Worm (Caenorhabditis elegans): Measurements from ENCODE around the gene irld-1.

irld-1 gene

ce11 chrV:4375807-4376564 lies 39.4 kb downstream of the irld-1 start, which contains the start of gene F32D1.7:
Gene F32D1.7, minus strand, starts transcription at chrV:4376173.
- TF ChIP-seq ham-2 (GFP tag; optimal IDR thresholded peaks at IDR 0.05) = no peak
- no peak for TF ChIP-seq mls-2 (tag; optimal IDR thresholded peaks at IDR 0.05)
- no peak for TF ChIP-seq lin-32 (GFP tag; optimal IDR thresholded peaks at IDR 0.05)
- no peak for TF ChIP-seq nhr-12 (tag; optimal IDR thresholded peaks at IDR 0.05)
- TF ChIP-seq sem-2 (GFP tag; optimal IDR thresholded peaks at IDR 0.05) = no peak
- no peak for TF ChIP-seq elt-3 (tag; optimal IDR thresholded peaks at IDR 0.05)
- no peak for TF ChIP-seq drap-1 (GFP tag; optimal IDR thresholded peaks at IDR 0.05)
- no peak for TF ChIP-seq ztf-11 (tag; optimal IDR thresholded peaks at IDR 0.05)
- TF ChIP-seq blmp-1 (tag; optimal IDR thresholded peaks at IDR 0.05) = no peak
- TF ChIP-seq mab-5 (tag; optimal IDR thresholded peaks at IDR 0.05) = no peak
- no peak for TF ChIP-seq bed-3 (GFP tag; optimal IDR thresholded peaks at IDR 0.05)
- TF ChIP-seq ceh-83 (GFP tag; optimal IDR thresholded peaks at IDR 0.05) = no peak
- TF ChIP-seq unc-39 (tag; optimal IDR thresholded peaks at IDR 0.05) = no peak
- TF ChIP-seq zip-8 (tag; optimal IDR thresholded peaks at IDR 0.05) = no peak
- TF ChIP-seq mep-1 (tag; optimal IDR thresholded peaks at IDR 0.05) = no peak
- TF ChIP-seq ceh-43 (GFP tag; optimal IDR thresholded peaks at IDR 0.05) = no peak
- TF ChIP-seq nhr-28 (tag; optimal IDR thresholded peaks at IDR 0.05) = no peak
- TF ChIP-seq nhr-2 (tag; optimal IDR thresholded peaks at IDR 0.05) = no peak
- TF ChIP-seq lsy-2 (tag; optimal IDR thresholded peaks at IDR 0.05) = no peak

DNA sequence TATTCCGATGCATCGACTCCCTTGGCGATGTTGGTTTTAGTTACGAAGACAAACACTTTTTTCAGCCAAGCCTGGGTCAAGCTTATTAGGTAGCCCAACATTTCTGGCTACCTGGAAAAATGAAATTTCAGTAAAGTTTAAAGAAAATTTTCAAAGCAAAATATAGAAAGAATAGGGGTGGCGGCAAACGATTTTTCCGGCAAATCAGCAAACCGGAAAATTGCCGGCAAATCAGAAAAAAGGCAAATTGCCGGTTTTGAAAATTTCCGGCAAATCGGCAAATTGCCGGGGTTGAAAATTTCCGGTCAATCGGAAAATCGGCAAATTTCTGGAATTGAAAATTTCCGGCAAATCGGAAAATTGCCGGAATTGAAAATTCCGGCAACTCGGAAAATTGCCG lies 41.1 kb downstream of the irld-1 start, which contains the start of gene F32D1.8:
TSS of gene F32D1.8 (minus strand) at position 101 of the 400 bp plus-strand sequence.
- TF ChIP-seq zip-8 (tag; optimal IDR thresholded peaks at IDR 0.05) (no peak), ces-1 (GFP tag; optimal IDR thresholded peaks at IDR 0.05) (no peak), nhr-237 (tag; optimal IDR thresholded peaks at IDR 0.05) (no peak), pha-4 (tag; optimal IDR thresholded peaks at IDR 0.05) (no peak), nhr-12 (tag; optimal IDR thresholded peaks at IDR 0.05) (no peak), nhr-28 (tag; optimal IDR thresholded peaks at IDR 0.05) (no peak), flh-1 (GFP tag; optimal IDR thresholded peaks at IDR 0.05) (no peak), nhr-2 (tag; optimal IDR thresholded peaks at IDR 0.05) (no peak), sptf-1 (tag; optimal IDR thresholded peaks at IDR 0.05) (no peak), hlh-1 (tag; optimal IDR thresholded peaks at IDR 0.05) (no peak), lsy-2 (tag; optimal IDR thresholded peaks at IDR 0.05) (no peak), sem-2 (GFP tag; optimal IDR thresholded peaks at IDR 0.05) (no peak), ztf-11 (tag; optimal IDR thresholded peaks at IDR 0.05) (no peak), drap-1 (GFP tag; optimal IDR thresholded peaks at IDR 0.05) (no peak), mep-1 (tag; optimal IDR thresholded peaks at IDR 0.05) (no peak)

DNA sequence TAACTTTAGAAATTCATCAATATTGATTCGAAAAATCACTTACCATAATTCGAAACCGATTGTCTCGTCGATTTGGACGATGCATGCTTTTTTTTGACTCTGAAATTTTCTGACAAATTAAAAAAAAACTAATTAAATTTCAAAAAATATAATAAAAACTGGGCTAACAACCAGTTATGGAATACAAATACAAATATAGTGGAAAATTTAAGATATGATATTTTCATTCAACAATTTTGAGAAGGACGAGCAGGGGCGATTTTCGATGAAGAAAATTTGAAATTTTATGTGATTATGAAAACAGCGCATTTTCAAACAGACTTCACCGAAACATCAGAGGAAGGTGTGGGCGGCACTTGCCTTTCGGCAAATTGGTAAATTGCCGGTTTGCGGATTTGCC lies 45.7 kb downstream of the irld-1 start, which contains the start of gene F13A2.1:
TSS of gene F13A2.1 (minus strand) at position 101 of the 400 bp plus-strand sequence.
- no peak for TF ChIP-seq pha-4 (tag; optimal IDR thresholded peaks at IDR 0.05)
- no peak for TF ChIP-seq sem-2 (GFP tag; optimal IDR thresholded peaks at IDR 0.05)
- no peak for TF ChIP-seq ceh-83 (GFP tag; optimal IDR thresholded peaks at IDR 0.05)
- TF ChIP-seq unc-62 (GFP tag; optimal IDR thresholded peaks at IDR 0.05) = no peak
- no peak for TF ChIP-seq mep-1 (tag; optimal IDR thresholded peaks at IDR 0.05)
- no peak for TF ChIP-seq elt-3 (tag; optimal IDR thresholded peaks at IDR 0.05)
- no peak for TF ChIP-seq ztf-11 (tag; optimal IDR thresholded peaks at IDR 0.05)
- no peak for TF ChIP-seq unc-39 (tag; optimal IDR thresholded peaks at IDR 0.05)
- no peak for TF ChIP-seq bed-3 (GFP tag; optimal IDR thresholded peaks at IDR 0.05)
- no peak for TF ChIP-seq mls-2 (tag; optimal IDR thresholded peaks at IDR 0.05)
- TF ChIP-seq nhr-2 (tag; optimal IDR thresholded peaks at IDR 0.05) = no peak
- TF ChIP-seq lin-13 (tag; optimal IDR thresholded peaks at IDR 0.05) = no peak
- TF ChIP-seq tbx-8 (GFP tag; optimal IDR thresholded peaks at IDR 0.05) = no peak
- TF ChIP-seq zip-8 (tag; optimal IDR thresholded peaks at IDR 0.05) = no peak

ce11 chrV:4384482-4384881 lies 47.9 kb downstream of the irld-1 start, which contains the start of gene F13A2.2:
Gene F13A2.2, minus strand, starts transcription at chrV:4384582.
- TF ChIP-seq ces-1 (GFP tag; optimal IDR thresholded peaks at IDR 0.05) = no peak
- TF ChIP-seq unc-62 (GFP tag; optimal IDR thresholded peaks at IDR 0.05) = no peak
- no peak for TF ChIP-seq elt-1 (tag; optimal IDR thresholded peaks at IDR 0.05; ENCODE audit: borderline replicate concordance, insufficient read depth)
- TF ChIP-seq pha-4 (tag; optimal IDR thresholded peaks at IDR 0.05) = no peak

- TF ChIP-seq unc-120 (tag; optimal IDR thresholded peaks at IDR 0.05; ENCODE audit: poor library complexity, severe bottlenecking) (no peak), elt-1 (tag; optimal IDR thresholded peaks at IDR 0.05; ENCODE audit: borderline replicate concordance, insufficient read depth) (no peak), mab-5 (tag; optimal IDR thresholded peaks at IDR 0.05) (no peak), lin-32 (GFP tag; optimal IDR thresholded peaks at IDR 0.05) (no peak), lin-13 (tag; optimal IDR thresholded peaks at IDR 0.05) (no peak), sem-2 (GFP tag; optimal IDR thresholded peaks at IDR 0.05) (no peak), snpc-4 (tag; optimal IDR thresholded peaks at IDR 0.05) (no peak), ces-1 (GFP tag; optimal IDR thresholded peaks at IDR 0.05) (no peak), mls-2 (tag; optimal IDR thresholded peaks at IDR 0.05) (no peak), nhr-2 (tag; optimal IDR thresholded peaks at IDR 0.05) (no peak), nhr-237 (tag; optimal IDR thresholded peaks at IDR 0.05) (no peak), tbx-8 (GFP tag; optimal IDR thresholded peaks at IDR 0.05) (no peak), ceh-43 (GFP tag; optimal IDR thresholded peaks at IDR 0.05) (no peak), bed-3 (GFP tag; optimal IDR thresholded peaks at IDR 0.05) (no peak), nhr-12 (tag; optimal IDR thresholded peaks at IDR 0.05) (no peak), M03D4.4 (tag; optimal IDR thresholded peaks at IDR 0.05) (no peak), unc-39 (tag; optimal IDR thresholded peaks at IDR 0.05) (no peak)
Measured at ce11 chrV:4386173-4386572, 49.6 kb downstream of the irld-1 start, which contains the start of gene F13A2.10. Gene F13A2.10, minus strand, starts transcription at chrV:4386273.
